Worm (Caenorhabditis elegans) whole organism, L1 larva: ENCODE results near the gene aqp-5.

Experiments
- ama-1 ChIP-seq: fragments of 150-350 bp; optimal IDR thresholded peaks from 2 replicates; lab custom pipeline; 2014
- egl-27 ChIP-seq, 2 experiments: fragments of 150-350 bp in 1 of 2; sonication (generic microtip); optimal IDR thresholded peaks; 3 replicates each; lab custom pipeline; 2017 to 2018; ENCODE audit warnings: missing biosample characterization in 2 of 2, missing genetic modification characterization in 2 of 2, missing genetic modification reagents in 2 of 2
- hlh-17 ChIP-seq: fragments of 200-800 bp; sonication (Bioruptor generic); optimal IDR thresholded peaks from 2 replicates; lab custom pipeline; 2018; ENCODE audit warnings: missing genetic modification characterization, mild to moderate bottlenecking, missing compliant biosample characterization, moderate library complexity, borderline replicate concordance

- TF ChIP-seq hlh-17 (GFP tag; lab: Kevin White, UChicago) (no peak), ama-1 (lab: Kevin White, UChicago) (no peak), egl-27 (tag; optimal IDR thresholded peaks at IDR 0.05; lab: Kevin White, UChicago) (no peak)
Observed at ce11 chrV:10540024-10540423, 48.5 kb downstream of the aqp-5 start, which contains the start of gene degt-1.
